Fruit fly (Drosophila melanogaster) whole organism, embryonic: Measurements from ENCODE around the gene CG13299.

Experiments used
- Bdp1 ChIP-seq: fragments of 200-800 bp; sonication (Bioruptor generic); optimal IDR thresholded peaks from 3 replicates; lab custom pipeline; 2016; ENCODE audit warnings: missing biosample characterization, missing genetic modification characterization
- CG10209 ChIP-seq: fragments of 200-800 bp; sonication (Bioruptor generic); optimal IDR thresholded peaks from 3 replicates; lab custom pipeline; 2017; ENCODE audit warnings: missing biosample characterization, mild to moderate bottlenecking, missing genetic modification characterization, missing genetic modification reagents
- CG10321 ChIP-seq: fragments of 200-800 bp; sonication (Bioruptor generic); IDR thresholded peaks from 2 replicates; pipeline ENCODE4 v1.3.6; 2022; ENCODE audit warnings: missing biosample characterization, missing genetic modification characterization
- CG10565 ChIP-seq: fragments of 200-800 bp; sonication (Bioruptor generic); optimal IDR thresholded peaks from 3 replicates; lab custom pipeline; 2016; ENCODE audit warnings: missing biosample characterization, mild to moderate bottlenecking, missing genetic modification characterization
- CG10654 ChIP-seq: fragments of 200-800 bp; sonication (Bioruptor generic); optimal IDR thresholded peaks from 2 replicates; lab custom pipeline; 2016; ENCODE audit warnings: missing biosample characterization, missing genetic modification characterization
- CG10959 ChIP-seq: fragments of 200-800 bp; sonication (Bioruptor generic); IDR thresholded peaks from 2 replicates; pipeline ENCODE4 v1.3.6; 2022; ENCODE audit warnings: missing biosample characterization, missing genetic modification characterization
- CG10979 ChIP-seq: fragments of 200-800 bp; sonication (Bioruptor generic); optimal IDR thresholded peaks from 2 replicates; lab custom pipeline; 2018; ENCODE audit warnings: missing biosample characterization, mild to moderate bottlenecking, missing genetic modification characterization, moderate library complexity
- CG11085 ChIP-seq: fragments of 200-800 bp; sonication (Bioruptor generic); IDR thresholded peaks from 2 replicates; pipeline ENCODE4 v1.3.6; 2022; ENCODE audit warnings: missing biosample characterization, missing genetic modification characterization
- CG11695 ChIP-seq: fragments of 200-800 bp; sonication (Bioruptor generic); IDR thresholded peaks from 3 replicates; pipeline ENCODE4 v1.3.6; 2022; ENCODE audit warnings: missing biosample characterization, missing genetic modification characterization
- CG11696 ChIP-seq: fragments of 200-800 bp; sonication (Bioruptor generic); IDR thresholded peaks from 2 replicates; pipeline ENCODE4 v1.3.6; 2022; ENCODE audit warnings: missing biosample characterization, missing genetic modification characterization
- CG12104 ChIP-seq: fragments of 200-800 bp; sonication (Bioruptor generic); optimal IDR thresholded peaks from 3 replicates; lab custom pipeline; 2016; ENCODE audit warnings: missing biosample characterization, missing genetic modification characterization
- CG12659 ChIP-seq: fragments of 200-800 bp; sonication (Bioruptor generic); optimal IDR thresholded peaks from 3 replicates; lab custom pipeline; 2017; ENCODE audit warnings: mild to moderate bottlenecking, missing biosample characterization, missing genetic modification reagents, missing genetic modification characterization
- CG14710 ChIP-seq: fragments of 200-800 bp; sonication (Bioruptor generic); optimal IDR thresholded peaks from 3 replicates; lab custom pipeline; 2019; ENCODE audit warnings: missing biosample characterization, mild to moderate bottlenecking, missing genetic modification characterization, moderate library complexity
- CG14965 ChIP-seq: fragments of 200-800 bp; sonication (Bioruptor generic); optimal IDR thresholded peaks from 2 replicates; lab custom pipeline; 2016; ENCODE audit warnings: missing biosample characterization, missing genetic modification characterization, borderline replicate concordance
- CG1647 ChIP-seq: fragments of 200-800 bp; sonication (Bioruptor generic); optimal IDR thresholded peaks from 3 replicates; lab custom pipeline; 2016; ENCODE audit warnings: missing biosample characterization, missing genetic modification characterization
- CG17568 ChIP-seq: fragments of 200-800 bp; sonication (Bioruptor generic); optimal IDR thresholded peaks from 2 replicates; lab custom pipeline; 2018; ENCODE audit warnings: missing biosample characterization, mild to moderate bottlenecking, missing genetic modification characterization, moderate library complexity
- CG2120 ChIP-seq: fragments of 200-800 bp; sonication (Bioruptor generic); optimal IDR thresholded peaks from 3 replicates; lab custom pipeline; 2016; ENCODE audit warnings: missing biosample characterization, missing genetic modification characterization
- CG2875 ChIP-seq: fragments of 200-800 bp; sonication (Bioruptor generic); optimal IDR thresholded peaks from 2 replicates; lab custom pipeline; 2017; ENCODE audit warnings: missing biosample characterization, mild to moderate bottlenecking, missing genetic modification characterization, missing genetic modification reagents
- CG3407 ChIP-seq: fragments of 200-800 bp; sonication (Bioruptor generic); optimal IDR thresholded peaks from 2 replicates; lab custom pipeline; 2018; ENCODE audit warnings: missing biosample characterization, mild to moderate bottlenecking, missing genetic modification characterization
- CG4730 ChIP-seq: fragments of 200-800 bp; sonication (Bioruptor generic); IDR thresholded peaks from 2 replicates; pipeline ENCODE4 v1.3.6; 2022; ENCODE audit warnings: missing biosample characterization, missing genetic modification characterization
- CG6175 ChIP-seq: fragments of 200-800 bp; sonication (Bioruptor generic); IDR thresholded peaks from 3 replicates; pipeline ENCODE4 v1.3.6; 2022; ENCODE audit warnings: missing biosample characterization, missing genetic modification characterization
- CG6689 ChIP-seq: fragments of 200-800 bp; sonication (Bioruptor generic); IDR thresholded peaks from 2 replicates; pipeline ENCODE4 v1.3.6; 2022; ENCODE audit warnings: missing biosample characterization, missing genetic modification characterization
- CG7786 ChIP-seq: fragments of 200-800 bp; sonication (Bioruptor generic); optimal IDR thresholded peaks from 2 replicates; lab custom pipeline; 2016; ENCODE audit warnings: missing biosample characterization, missing genetic modification characterization
- CG8281 ChIP-seq: fragments of 200-800 bp; sonication (Bioruptor generic); optimal IDR thresholded peaks from 2 replicates; lab custom pipeline; 2018; ENCODE audit warnings: missing biosample characterization, mild to moderate bottlenecking, missing genetic modification characterization, moderate library complexity
- CG8924 ChIP-seq: fragments of 200-800 bp; optimal IDR thresholded peaks from 3 replicates; lab custom pipeline; 2019; ENCODE audit warnings: missing biosample characterization, mild to moderate bottlenecking, missing genetic modification characterization, moderate library complexity
- CG9932 ChIP-seq: fragments of 200-800 bp; sonication (Bioruptor generic); IDR thresholded peaks from 2 replicates; pipeline ENCODE4 v1.3.6; 2022; ENCODE audit warnings: missing biosample characterization, missing genetic modification characterization
- Deaf1 ChIP-seq: fragments of 200-800 bp; optimal IDR thresholded peaks from 3 replicates; lab custom pipeline; 2019; ENCODE audit warnings: missing biosample characterization, mild to moderate bottlenecking, missing genetic modification characterization, moderate library complexity
- Drgx ChIP-seq: fragments of 200-800 bp; sonication (Bioruptor generic); IDR thresholded peaks from 2 replicates; pipeline ENCODE4 v1.3.6; 2022; ENCODE audit warnings: missing biosample characterization, missing genetic modification characterization
- Eip74EF ChIP-seq, 2 experiments: fragments of 200-800 bp in 1 of 2; fragments of >200 bp in 1 of 2; sonication (Bioruptor generic) in 1 of 2; optimal IDR thresholded peaks; 2 replicates each; lab custom pipeline; 2017 to 2019; ENCODE audit warnings: missing biosample characterization in 2 of 2, missing genetic modification characterization in 2 of 2, mild to moderate bottlenecking in 1 of 2, moderate library complexity in 1 of 2
- Fer1 ChIP-seq: fragments of 200-800 bp; sonication (Bioruptor generic); optimal IDR thresholded peaks from 2 replicates; lab custom pipeline; 2017; ENCODE audit warnings: missing biosample characterization, mild to moderate bottlenecking, missing genetic modification characterization
- Gsc ChIP-seq: fragments of 200-800 bp; sonication (Bioruptor generic); IDR thresholded peaks from 2 replicates; pipeline ENCODE4 v1.3.6; 2022; ENCODE audit warnings: missing biosample characterization, missing genetic modification characterization
- Hr39 ChIP-seq: fragments of >200 bp; optimal IDR thresholded peaks from 2 replicates; lab custom pipeline; 2017
- Mes4 ChIP-seq: fragments of 200-800 bp; sonication (Bioruptor generic); optimal IDR thresholded peaks from 2 replicates; lab custom pipeline; 2016; ENCODE audit warnings: missing biosample characterization, missing genetic modification characterization
- NfI ChIP-seq: fragments of 200-800 bp; sonication (Bioruptor generic); optimal IDR thresholded peaks from 3 replicates; lab custom pipeline; 2018; ENCODE audit warnings: missing biosample characterization, mild to moderate bottlenecking, missing genetic modification characterization, moderate library complexity
- Opbp ChIP-seq: fragments of 200-800 bp; sonication (Bioruptor generic); IDR thresholded peaks from 3 replicates; pipeline ENCODE4 v1.3.6; 2022; ENCODE audit warnings: missing biosample characterization, missing genetic modification characterization; ENCODE audit not compliant: partially characterized antibody
- Rfx ChIP-seq: fragments of 200-800 bp; sonication (Bioruptor generic); IDR thresholded peaks from 2 replicates; pipeline ENCODE4 v1.3.6; 2022; ENCODE audit warnings: missing biosample characterization, missing genetic modification characterization
- Ssrp ChIP-seq: fragments of 200-800 bp; sonication (Bioruptor generic); optimal IDR thresholded peaks from 2 replicates; lab custom pipeline; 2018; ENCODE audit warnings: missing biosample characterization, mild to moderate bottlenecking, missing genetic modification characterization, moderate library complexity
- Usf ChIP-seq: fragments of 200-800 bp; sonication (Bioruptor generic); optimal IDR thresholded peaks from 2 replicates; lab custom pipeline; 2017; ENCODE audit warnings: missing genotype, missing biosample characterization, missing genetic modification characterization
- ara ChIP-seq: fragments of 200-800 bp; sonication (Bioruptor generic); IDR thresholded peaks from 2 replicates; pipeline ENCODE4 v1.3.6; 2022; ENCODE audit warnings: missing biosample characterization, missing genetic modification characterization
- chinmo ChIP-seq: fragments of 200-800 bp; sonication (Bioruptor generic); IDR thresholded peaks from 4 replicates; pipeline ENCODE4 v1.3.6; 2022; ENCODE audit warnings: missing biosample characterization, missing genetic modification characterization; ENCODE audit not compliant: partially characterized antibody
- corto ChIP-seq: fragments of 200-800 bp; sonication (Bioruptor generic); optimal IDR thresholded peaks from 2 replicates; lab custom pipeline; 2016; ENCODE audit warnings: missing biosample characterization, mild to moderate bottlenecking, missing genetic modification characterization, moderate library complexity
- croc ChIP-seq: fragments of 200-800 bp; sonication (Bioruptor generic); conservative IDR thresholded peaks from 3 replicates; pipeline ENCODE4 v1.3.6; 2022; ENCODE audit warnings: missing biosample characterization, missing genetic modification characterization
- dan ChIP-seq: fragments of 200-800 bp; sonication (Bioruptor generic); IDR thresholded peaks from 2 replicates; pipeline ENCODE4 v1.3.6; 2022; ENCODE audit warnings: missing biosample characterization, missing genetic modification characterization
- eyg ChIP-seq: fragments of 200-800 bp; sonication (Bioruptor generic); optimal IDR thresholded peaks from 3 replicates; lab custom pipeline; 2016; ENCODE audit warnings: missing biosample characterization, missing genetic modification characterization
- fd102C ChIP-seq: fragments of 200-800 bp; sonication (Bioruptor generic); optimal IDR thresholded peaks from 2 replicates; lab custom pipeline; 2018; ENCODE audit warnings: missing biosample characterization, mild to moderate bottlenecking, missing genetic modification characterization, moderate library complexity
- gt ChIP-seq: fragments of 200-800 bp; sonication (Bioruptor generic); IDR thresholded peaks from 2 replicates; pipeline ENCODE4 v1.3.6; 2022; ENCODE audit warnings: missing biosample characterization, missing genetic modification characterization
- salm ChIP-seq: fragments of 200-800 bp; sonication (Bioruptor generic); optimal IDR thresholded peaks from 2 replicates; lab custom pipeline; 2018; ENCODE audit warnings: missing biosample characterization, mild to moderate bottlenecking, missing genetic modification characterization
- sqz ChIP-seq: fragments of 200-800 bp; sonication (Bioruptor generic); optimal IDR thresholded peaks from 3 replicates; lab custom pipeline; 2018; ENCODE audit warnings: missing biosample characterization, mild to moderate bottlenecking, missing genetic modification characterization
- wor ChIP-seq: fragments of 200-800 bp; sonication (Bioruptor generic); IDR thresholded peaks from 2 replicates; pipeline ENCODE4 v1.3.6; 2022; ENCODE audit warnings: missing biosample characterization, missing genetic modification characterization

The CG13299 gene

dm6 chr3L:6256408-6257188, 24.4 kb upstream of the CG13299 start, which contains the start of gene Best2 (continued):
- TF ChIP-seq sqz (GFP tag; lab: Kevin White, UChicago) (peak; percentile 72), CG8924 (peak; percentile 92), CG10565 (GFP tag; lab: Kevin White, UChicago) (no peak), fd102C (GFP tag; lab: Kevin White, UChicago) (no peak), corto (GFP tag; lab: Kevin White, UChicago) (peak; percentile 94), CG2120 (GFP tag; lab: Kevin White, UChicago) (peak; percentile 91), eyg (GFP tag; lab: Kevin White, UChicago) (peak; percentile 53), gt (GFP tag; lab: Robert Waterston, UW) (peak; percentile 76), ara (peak; percentile 80), CG10209 (GFP tag; lab: Kevin White, UChicago) (peak; percentile 81), Mes4 (GFP tag; lab: Kevin White, UChicago) (peak; percentile 51), Usf (peak; percentile 75), CG3407 (GFP tag; lab: Kevin White, UChicago) (peak; percentile 64), Hr39 (lab: Kevin White, UChicago) (no peak), Eip74EF (GFP tag; optimal IDR thresholded peaks at IDR 0.05; lab: Kevin White, UChicago) (peak in 1 of 2 experiments; percentile 81), CG11085 (peak; percentile 75), CG10959 (peak; percentile 41; the same call in 1 of the 2 replicates), dan (peak; percentile 61; the same call in 1 of the 2 replicates), Deaf1 (peak; percentile 65), Gsc (GFP tag; lab: Robert Waterston, UW) (peak; percentile 78), Rfx (peak; percentile 95), Opbp (GFP tag; lab: Robert Waterston, UW) (0 out of 3 replicates have a peak, but pooled peaks have one; percentile 36), Fer1 (GFP tag; lab: Kevin White, UChicago) (peak; percentile 88), CG2875 (GFP tag; lab: Kevin White, UChicago) (peak; percentile 68), CG7786 (GFP tag; lab: Kevin White, UChicago) (peak; percentile 64), salm (peak; percentile 62), CG12104 (GFP tag; lab: Kevin White, UChicago) (peak; percentile 83), CG8281 (peak; percentile 64), wor (GFP tag; lab: Robert Waterston, UW) (peak; percentile 87), croc (GFP tag; lab: Robert Waterston, UW) (peak; percentile 92), Ssrp (tag; lab: Kevin White, UChicago) (peak; percentile 77), CG1647 (peak; percentile 55), NfI (GFP tag; lab: Kevin White, UChicago) (peak; percentile 84), CG10654 (GFP tag; lab: Kevin White, UChicago) (peak; percentile 56), CG11695 (GFP tag; lab: Robert Waterston, UW) (peak; percentile 93), CG17568 (peak; percentile 72), CG4730 (GFP tag; lab: Robert Waterston, UW) (peak; percentile 84), CG12659 (GFP tag; lab: Kevin White, UChicago) (peak; percentile 89), Drgx (peak; percentile 92), CG10979 (peak; percentile 87), CG10321 (GFP tag; lab: Robert Waterston, UW) (peak; percentile 54; the same call in 1 of the 2 replicates), CG14965 (GFP tag; lab: Kevin White, UChicago) (no peak), chinmo (GFP tag; lab: Robert Waterston, UW) (peak; percentile 78; the same call in 3 of the 4 replicates), Bdp1 (GFP tag; lab: Kevin White, UChicago) (peak; percentile 61), CG9932 (GFP tag; lab: Robert Waterston, UW) (peak; percentile 97), CG6689 (peak; percentile 91), CG11696 (GFP tag; lab: Robert Waterston, UW) (peak; percentile 63; the same call in 1 of the 2 replicates), CG14710 (tag; lab: Kevin White, UChicago) (peak; percentile 81), CG6175 (GFP tag; lab: Robert Waterston, UW) (peak; percentile 74)
